Worm (Caenorhabditis elegans): Measurements from ENCODE around the gene usp-50.
"Not testable (repeated sequence)": the region's sequence is repeated elsewhere in the genome, so short reads cannot be mapped to it uniquely, and the experiment has no call there.

Gene usp-50

ce11 chrV:17897646-17898045 lies 27.1 kb upstream of the usp-50 start, which contains the start of gene C06H5.13:
Gene C06H5.13 (minus strand): TSS chrV:17897746.
- not testable (repeated sequence) for TF ChIP-seq cnd-1, blmp-1, ztf-11 (tag; optimal IDR thresholded peaks at IDR 0.05)

- TF ChIP-seq bed-3 (GFP tag; optimal IDR thresholded peaks at IDR 0.05) (no peak), ceh-83 (GFP tag; optimal IDR thresholded peaks at IDR 0.05) (no peak), M03D4.4 (tag; optimal IDR thresholded peaks at IDR 0.05) (no peak), ces-1 (GFP tag; optimal IDR thresholded peaks at IDR 0.05) (no peak), zip-8 (tag; optimal IDR thresholded peaks at IDR 0.05) (no peak), lin-32 (GFP tag; optimal IDR thresholded peaks at IDR 0.05) (no peak), elt-3 (tag; optimal IDR thresholded peaks at IDR 0.05) (no peak), sptf-1 (tag; optimal IDR thresholded peaks at IDR 0.05) (no peak), ztf-11 (tag; optimal IDR thresholded peaks at IDR 0.05) (no peak), nhr-28 (tag; optimal IDR thresholded peaks at IDR 0.05) (no peak), tbx-8 (GFP tag; optimal IDR thresholded peaks at IDR 0.05) (no peak), nhr-237 (tag; optimal IDR thresholded peaks at IDR 0.05) (no peak), lin-13 (tag; optimal IDR thresholded peaks at IDR 0.05) (no peak)
These were observed 25.2 kb upstream of the usp-50 start, which contains the start of gene fbxa-157 for ce11 chrV:17899503-17899902. Gene fbxa-157 (plus strand): TSS chrV:17899803.

- not testable (repeated sequence) for TF ChIP-seq ceh-43 (GFP tag; optimal IDR thresholded peaks at IDR 0.05); mep-1 (tag; optimal IDR thresholded peaks at IDR 0.05); flh-1 (GFP tag; optimal IDR thresholded peaks at IDR 0.05)
These were observed 20.9 kb upstream of the usp-50 start, which contains the start of gene C06H5.14 for ce11 chrV:17903829-17904228. Gene C06H5.14 (plus strand): TSS chrV:17904129.

- TF ChIP-seq unc-120 (tag; optimal IDR thresholded peaks at IDR 0.05; ENCODE audit: poor library complexity, severe bottlenecking) (no peak), nhr-237 (tag; optimal IDR thresholded peaks at IDR 0.05) (no peak), sem-2 (GFP tag; optimal IDR thresholded peaks at IDR 0.05) (no peak), elt-1 (tag; optimal IDR thresholded peaks at IDR 0.05; ENCODE audit: borderline replicate concordance, insufficient read depth) (no peak), bed-3 (GFP tag; optimal IDR thresholded peaks at IDR 0.05) (no peak), pha-4 (tag; optimal IDR thresholded peaks at IDR 0.05) (no peak), ham-2 (GFP tag; optimal IDR thresholded peaks at IDR 0.05) (no peak), cnd-1 (tag; optimal IDR thresholded peaks at IDR 0.05) (no peak), mab-5 (tag; optimal IDR thresholded peaks at IDR 0.05) (no peak), ztf-11 (tag; optimal IDR thresholded peaks at IDR 0.05) (no peak), sptf-1 (tag; optimal IDR thresholded peaks at IDR 0.05) (no peak), nhr-76 (tag; optimal IDR thresholded peaks at IDR 0.05) (no peak), M03D4.4 (tag; optimal IDR thresholded peaks at IDR 0.05) (no peak), hlh-1 (tag; optimal IDR thresholded peaks at IDR 0.05) (no peak)
These were observed 19.0 kb upstream of the usp-50 start for ce11 chrV:17905765-17906164.

- TF ChIP-seq snpc-4 (tag; optimal IDR thresholded peaks at IDR 0.05) (no peak), elt-3 (tag; optimal IDR thresholded peaks at IDR 0.05) (peak; percentile 36), zip-8 (tag; optimal IDR thresholded peaks at IDR 0.05) (no peak), ceh-83 (GFP tag; optimal IDR thresholded peaks at IDR 0.05) (no peak), nhr-76 (tag; optimal IDR thresholded peaks at IDR 0.05) (no peak), nhr-28 (tag; optimal IDR thresholded peaks at IDR 0.05) (no peak), mep-1 (tag; optimal IDR thresholded peaks at IDR 0.05) (no peak)
These were observed 14.7 kb upstream of the usp-50 start, which contains the start of gene dcar-1 for ce11 chrV:17910019-17910418. Gene dcar-1 (plus strand): TSS chrV:17910319.

- no peak for TF ChIP-seq blmp-1 (tag; optimal IDR thresholded peaks at IDR 0.05)
- TF ChIP-seq drap-1 (GFP tag; optimal IDR thresholded peaks at IDR 0.05), result peak; percentile 14
These were observed 6.0 kb upstream of the usp-50 start, which contains the start of gene C06H5.8 for ce11 chrV:17918726-17919125. Gene C06H5.8 (plus strand): TSS chrV:17919026.

- peak; percentile 10 for TF ChIP-seq sptf-1 (tag; optimal IDR thresholded peaks at IDR 0.05)
- no peak for TF ChIP-seq snpc-4 (tag; optimal IDR thresholded peaks at IDR 0.05)
- no peak for TF ChIP-seq unc-39 (tag; optimal IDR thresholded peaks at IDR 0.05)
- TF ChIP-seq elt-3 (tag; optimal IDR thresholded peaks at IDR 0.05), result no peak
- TF ChIP-seq lin-13 (tag; optimal IDR thresholded peaks at IDR 0.05), result peak; percentile 72
- TF ChIP-seq nhr-76 (tag; optimal IDR thresholded peaks at IDR 0.05), result no peak
- peak; percentile 63 for TF ChIP-seq lsy-2 (tag; optimal IDR thresholded peaks at IDR 0.05)
- peak; percentile 57 for TF ChIP-seq pha-4 (tag; optimal IDR thresholded peaks at IDR 0.05)
- no peak for TF ChIP-seq unc-62 (GFP tag; optimal IDR thresholded peaks at IDR 0.05)
- no peak for TF ChIP-seq M03D4.4 (tag; optimal IDR thresholded peaks at IDR 0.05)
- TF ChIP-seq hlh-1 (tag; optimal IDR thresholded peaks at IDR 0.05), result peak; percentile 5
- TF ChIP-seq ceh-39 (tag; optimal IDR thresholded peaks at IDR 0.05), result peak; percentile 86
- TF ChIP-seq tbx-8 (GFP tag; optimal IDR thresholded peaks at IDR 0.05), result no peak
- no peak for TF ChIP-seq nhr-12 (tag; optimal IDR thresholded peaks at IDR 0.05)
- TF ChIP-seq nhr-28 (tag; optimal IDR thresholded peaks at IDR 0.05), result no peak
- peak; percentile 51 for TF ChIP-seq ces-1 (GFP tag; optimal IDR thresholded peaks at IDR 0.05)
- TF ChIP-seq ceh-83 (GFP tag; optimal IDR thresholded peaks at IDR 0.05), result no peak
- TF ChIP-seq mep-1 (tag; optimal IDR thresholded peaks at IDR 0.05), result peak; percentile 43
- TF ChIP-seq nhr-237 (tag; optimal IDR thresholded peaks at IDR 0.05), result peak; percentile 37
- no peak for TF ChIP-seq lin-32 (GFP tag; optimal IDR thresholded peaks at IDR 0.05)
These were observed 3.3 kb upstream of the usp-50 start, which contains the start of gene E01B7.2 for ce11 chrV:17921423-17921822. Gene E01B7.2 (plus strand): TSS chrV:17921772.
